Worm (Caenorhabditis elegans) whole organism, L4 larva: ENCODE measurements around the gene B0496.1.

ENCODE experiments used
- F10B5.3 ChIP-seq: sonication (generic microtip); optimal IDR thresholded peaks from 2 replicates; lab custom pipeline; 2016; ENCODE audit warnings: mild to moderate bottlenecking, missing genetic modification characterization, missing compliant biosample characterization
- F26F4.8 ChIP-seq: fragments of 200-800 bp; sonication (Bioruptor generic); conservative IDR thresholded peaks from 2 replicates; pipeline ENCODE4 v1.3.6; 2022; ENCODE audit warnings: missing genetic modification characterization, missing compliant biosample characterization
- F37D6.2 ChIP-seq: sonication (generic microtip); optimal IDR thresholded peaks from 2 replicates; lab custom pipeline; 2016; ENCODE audit warnings: mild to moderate bottlenecking, missing genetic modification characterization, missing compliant biosample characterization
- R02D3.7 ChIP-seq: fragments of 150-350 bp; sonication (generic microtip); optimal IDR thresholded peaks from 3 replicates; lab custom pipeline; 2014; ENCODE audit warnings: missing biosample characterization, missing genetic modification characterization
- T20F7.1 ChIP-seq: fragments of 200-800 bp; sonication (Bioruptor generic); optimal IDR thresholded peaks from 2 replicates; lab custom pipeline; 2018; ENCODE audit warnings: mild to moderate bottlenecking, missing genetic modification characterization, missing compliant biosample characterization
- T26A8.4 ChIP-seq: fragments of 200-800 bp; sonication (Bioruptor generic); IDR thresholded peaks from 2 replicates; pipeline ENCODE4 v1.3.6; 2022; ENCODE audit warnings: missing genetic modification characterization, missing compliant biosample characterization
- Y48G9A.11 ChIP-seq: fragments of 200-800 bp; sonication (Bioruptor generic); IDR thresholded peaks from 2 replicates; pipeline ENCODE4 v1.3.6; 2022; ENCODE audit warnings: missing genetic modification reagents, missing genetic modification characterization, missing compliant biosample characterization
- arid-1 ChIP-seq: fragments of 200-800 bp; sonication (Bioruptor generic); conservative IDR thresholded peaks from 2 replicates; pipeline ENCODE4 v1.3.6; 2022; ENCODE audit warnings: missing genetic modification reagents, missing genetic modification characterization, missing compliant biosample characterization
- attf-4 ChIP-seq: sonication (generic microtip); optimal IDR thresholded peaks from 3 replicates; lab custom pipeline; 2017; ENCODE audit warnings: missing biosample characterization, missing genetic modification characterization
- ceh-28 ChIP-seq: fragments of 150-350 bp; optimal IDR thresholded peaks from 2 replicates; lab custom pipeline; 2014; ENCODE audit warnings: missing biosample characterization, missing genetic modification reagents, missing genetic modification characterization
- ceh-44 ChIP-seq: fragments of 200-800 bp; sonication (Bioruptor generic); IDR thresholded peaks from 2 replicates; pipeline ENCODE4 v1.3.6; 2022; ENCODE audit warnings: missing genetic modification reagents, missing genetic modification characterization, missing compliant biosample characterization
- cey-2 ChIP-seq: sonication (generic microtip); optimal IDR thresholded peaks from 3 replicates; lab custom pipeline; 2017; ENCODE audit warnings: missing genetic modification characterization, mild to moderate bottlenecking, missing compliant biosample characterization, antibody characterized with exemption, borderline replicate concordance; ENCODE audit not compliant: insufficient read depth
- ctbp-1 ChIP-seq: fragments of 200-800 bp; sonication (Bioruptor generic); IDR thresholded peaks from 2 replicates; pipeline ENCODE4 v1.3.6; 2022; ENCODE audit warnings: missing genetic modification reagents, missing genetic modification characterization, missing compliant biosample characterization
- daf-12 ChIP-seq: fragments of 150-350 bp; optimal IDR thresholded peaks from 2 replicates; lab custom pipeline; 2014; ENCODE audit warnings: missing biosample characterization, missing genetic modification reagents, missing genetic modification characterization
- daf-19 ChIP-seq: fragments of 200-800 bp; sonication (Bioruptor generic); conservative IDR thresholded peaks from 2 replicates; pipeline ENCODE4 v1.3.6; 2022; ENCODE audit warnings: missing genetic modification characterization, missing compliant biosample characterization
- daf-8 ChIP-seq: fragments of 200-800 bp; sonication (Bioruptor generic); IDR thresholded peaks from 2 replicates; pipeline ENCODE4 v1.3.6; 2022; ENCODE audit warnings: missing genetic modification characterization, missing compliant biosample characterization
- dmd-8 ChIP-seq: fragments of 200-800 bp; sonication (Bioruptor generic); IDR thresholded peaks from 2 replicates; pipeline ENCODE4 v1.3.6; 2022; ENCODE audit warnings: missing genetic modification characterization, missing compliant biosample characterization
- dpl-1 ChIP-seq: fragments of 150-350 bp; optimal IDR thresholded peaks from 2 replicates; lab custom pipeline; 2014; ENCODE audit warnings: missing biosample characterization, missing genetic modification reagents, missing genetic modification characterization
- dve-1 ChIP-seq: sonication (generic microtip); optimal IDR thresholded peaks from 2 replicates; lab custom pipeline; 2017; ENCODE audit warnings: antibody characterized with exemption, mild to moderate bottlenecking, missing genetic modification characterization, missing compliant biosample characterization; ENCODE audit not compliant: insufficient read depth
- egl-27 ChIP-seq: sonication (generic microtip); optimal IDR thresholded peaks from 3 replicates; lab custom pipeline; 2017; ENCODE audit warnings: missing biosample characterization, missing genetic modification reagents, missing genetic modification characterization
- fkh-10 ChIP-seq: fragments of 150-350 bp; optimal IDR thresholded peaks from 2 replicates; lab custom pipeline; 2014; ENCODE audit warnings: missing biosample characterization, missing genetic modification reagents, missing genetic modification characterization
- gei-8 ChIP-seq: fragments of 200-800 bp; sonication (Bioruptor generic); optimal IDR thresholded peaks from 2 replicates; lab custom pipeline; 2018; ENCODE audit warnings: mild to moderate bottlenecking, missing genetic modification characterization, missing compliant biosample characterization
- jun-1 ChIP-seq: fragments of 150-350 bp; optimal IDR thresholded peaks from 2 replicates; lab custom pipeline; 2014; ENCODE audit warnings: missing biosample characterization, missing genetic modification reagents, missing genetic modification characterization
- lin-1 ChIP-seq: fragments of 200-800 bp; sonication (Bioruptor generic); IDR thresholded peaks from 2 replicates; pipeline ENCODE4 v1.3.6; 2022; ENCODE audit warnings: missing genetic modification reagents, missing genetic modification characterization, missing compliant biosample characterization
- lin-13 ChIP-seq: fragments of 150-350 bp; optimal IDR thresholded peaks from 2 replicates; lab custom pipeline; 2014; ENCODE audit warnings: missing biosample characterization, missing genetic modification reagents, missing genetic modification characterization
- lin-29 ChIP-seq: fragments of 200-800 bp; sonication (Bioruptor generic); IDR thresholded peaks from 2 replicates; pipeline ENCODE4 v1.3.6; 2022; ENCODE audit warnings: missing genetic modification reagents, missing genetic modification characterization, missing compliant biosample characterization
- lin-39 ChIP-seq: fragments of 150-350 bp; optimal IDR thresholded peaks from 2 replicates; lab custom pipeline; 2014; ENCODE audit warnings: missing biosample characterization, missing genetic modification reagents, missing genetic modification characterization
- mdl-1 ChIP-seq, 2 experiments: fragments of 150-350 bp in 1 of 2; sonication (generic microtip) in 1 of 2; optimal IDR thresholded peaks; 2 replicates each; lab custom pipeline; 2014 to 2017; ENCODE audit warnings: missing biosample characterization in 2 of 2, missing genetic modification characterization in 2 of 2
- mep-1 ChIP-seq: fragments of 150-350 bp; sonication (generic microtip); optimal IDR thresholded peaks from 3 replicates; lab custom pipeline; 2014; ENCODE audit warnings: missing biosample characterization, missing genetic modification characterization
- mes-2 ChIP-seq: sonication (generic microtip); optimal IDR thresholded peaks from 2 replicates; lab custom pipeline; 2016; ENCODE audit warnings: missing genotype, mild to moderate bottlenecking, missing genetic modification characterization, missing compliant biosample characterization; ENCODE audit not compliant: poor library complexity, severe bottlenecking
- mxl-3 ChIP-seq: fragments of 200-800 bp; sonication (Bioruptor generic); optimal IDR thresholded peaks from 2 replicates; lab custom pipeline; 2018; ENCODE audit warnings: mild to moderate bottlenecking, missing genetic modification characterization, missing compliant biosample characterization
- nhr-102 ChIP-seq: sonication (generic microtip); optimal IDR thresholded peaks from 2 replicates; lab custom pipeline; 2016; ENCODE audit warnings: mild to moderate bottlenecking, missing genetic modification characterization, moderate library complexity, missing compliant biosample characterization
- nhr-11 ChIP-seq: fragments of 150-350 bp; optimal IDR thresholded peaks from 2 replicates; lab custom pipeline; 2014; ENCODE audit warnings: missing biosample characterization, missing genetic modification characterization
- nhr-111 ChIP-seq: fragments of 200-800 bp; sonication (Bioruptor generic); optimal IDR thresholded peaks from 2 replicates; lab custom pipeline; 2018; ENCODE audit warnings: mild to moderate bottlenecking, missing genetic modification characterization, missing compliant biosample characterization
- nhr-237 ChIP-seq: sonication (generic microtip); optimal IDR thresholded peaks from 2 replicates; lab custom pipeline; 2017; ENCODE audit warnings: missing biosample characterization, missing genetic modification characterization
- nhr-28 ChIP-seq: fragments of 150-350 bp; optimal IDR thresholded peaks from 2 replicates; lab custom pipeline; 2014; ENCODE audit warnings: missing biosample characterization, missing genetic modification characterization
- nhr-41 ChIP-seq: fragments of 200-800 bp; sonication (Bioruptor generic); IDR thresholded peaks from 2 replicates; pipeline ENCODE4 v1.3.6; 2022; ENCODE audit warnings: missing genetic modification reagents, missing genetic modification characterization, missing compliant biosample characterization
- nhr-42 ChIP-seq: fragments of 200-800 bp; sonication (Bioruptor generic); IDR thresholded peaks from 2 replicates; pipeline ENCODE4 v1.3.6; 2022; ENCODE audit warnings: missing genetic modification characterization, missing compliant biosample characterization
- nhr-48 ChIP-seq: sonication (generic microtip); optimal IDR thresholded peaks from 2 replicates; lab custom pipeline; 2016; ENCODE audit warnings: mild to moderate bottlenecking, missing genetic modification characterization, missing compliant biosample characterization
- nhr-6 ChIP-seq: fragments of 150-350 bp; optimal IDR thresholded peaks from 2 replicates; lab custom pipeline; 2014; ENCODE audit warnings: missing biosample characterization, missing genetic modification characterization
- pha-4 ChIP-seq, 2 experiments: fragments of 150-350 bp in 1 of 2; fragments of 200-800 bp in 1 of 2; sonication (Bioruptor generic) in 1 of 2; IDR thresholded peaks in 1 of 2; optimal IDR thresholded peaks in 1 of 2; 2 replicates each; pipeline versions ENCODE4 v1.3.6 to Lab custom; 2014 to 2022; ENCODE audit warnings: missing genetic modification characterization in 2 of 2, missing genetic modification reagents in 2 of 2, missing biosample characterization in 1 of 2, missing compliant biosample characterization in 1 of 2
- rbr-2 ChIP-seq: sonication (generic microtip); optimal IDR thresholded peaks from 2 replicates; lab custom pipeline; 2016; ENCODE audit warnings: missing genotype, missing genetic modification characterization, missing compliant biosample characterization
- saeg-2 ChIP-seq: fragments of 200-800 bp; sonication (Bioruptor generic); IDR thresholded peaks from 2 replicates; pipeline ENCODE4 v1.3.6; 2022; ENCODE audit warnings: missing genetic modification reagents, missing genetic modification characterization, missing compliant biosample characterization
- sdz-12 ChIP-seq: fragments of 200-800 bp; sonication (Bioruptor generic); optimal IDR thresholded peaks from 2 replicates; lab custom pipeline; 2018; ENCODE audit warnings: mild to moderate bottlenecking, missing genetic modification characterization, missing compliant biosample characterization
- set-16 ChIP-seq: fragments of 200-800 bp; sonication (Bioruptor generic); IDR thresholded peaks from 2 replicates; pipeline ENCODE4 v1.3.6; 2022; ENCODE audit warnings: missing genetic modification reagents, missing genetic modification characterization, missing compliant biosample characterization
- skn-1 ChIP-seq: fragments of 150-350 bp; optimal IDR thresholded peaks from 2 replicates; lab custom pipeline; 2014; ENCODE audit warnings: missing biosample characterization, missing genetic modification characterization
- spr-3 ChIP-seq: fragments of 200-800 bp; sonication (Bioruptor generic); optimal IDR thresholded peaks from 2 replicates; lab custom pipeline; 2018; ENCODE audit warnings: mild to moderate bottlenecking, missing genetic modification characterization, missing compliant biosample characterization
- tag-97 ChIP-seq: fragments of 200-800 bp; sonication (Bioruptor generic); IDR thresholded peaks from 2 replicates; pipeline ENCODE4 v1.3.6; 2022; ENCODE audit warnings: missing genetic modification characterization, missing compliant biosample characterization
- tra-1 ChIP-seq: fragments of 200-800 bp; sonication (Bioruptor generic); IDR thresholded peaks from 2 replicates; pipeline ENCODE4 v1.3.6; 2022; ENCODE audit warnings: missing genetic modification reagents, missing genetic modification characterization, missing compliant biosample characterization
- zfp-2 ChIP-seq: sonication (generic microtip); optimal IDR thresholded peaks from 2 replicates; lab custom pipeline; 2016; ENCODE audit warnings: mild to moderate bottlenecking, missing genetic modification characterization, missing compliant biosample characterization
- zfp-3 ChIP-seq: fragments of 200-800 bp; sonication (Bioruptor generic); conservative IDR thresholded peaks from 2 replicates; pipeline ENCODE4 v1.3.6; 2022; ENCODE audit warnings: missing genetic modification reagents, missing genetic modification characterization, missing compliant biosample characterization
- zip-2 ChIP-seq: fragments of 150-350 bp; optimal IDR thresholded peaks from 2 replicates; lab custom pipeline; 2014; ENCODE audit warnings: missing biosample characterization, missing genetic modification characterization

The B0496.1 gene

DNA sequence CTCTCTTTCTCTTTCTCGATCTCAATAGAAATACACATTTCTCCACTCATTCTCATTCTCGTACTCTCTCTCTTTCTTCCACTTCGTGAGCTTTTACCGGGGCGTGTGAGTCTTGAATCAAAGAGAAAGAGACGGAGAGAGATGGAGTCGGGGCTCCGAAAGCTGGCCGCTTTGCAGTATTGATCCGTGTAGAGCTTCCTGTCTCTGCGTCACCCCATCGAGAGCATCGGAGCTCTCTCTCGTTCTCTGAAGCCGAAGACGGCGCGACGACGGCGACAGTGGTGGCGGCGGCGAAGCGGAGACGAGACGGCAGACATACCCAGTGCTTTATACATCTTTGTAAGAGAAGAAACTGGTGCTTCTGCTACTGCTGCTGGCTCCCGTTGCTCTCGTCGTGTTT is 44.0 kb upstream of the B0496.1 start (continued):
- no peak for TF ChIP-seq lin-13 (GFP tag; lab: Kevin White, UChicago)
- no peak for TF ChIP-seq spr-3
- TF ChIP-seq arid-1 = no peak
- TF ChIP-seq tra-1 (GFP tag; lab: Robert Waterston, UW) = peak; percentile 47; the same call in 1 of the 2 replicates
- peak; percentile 94 for TF ChIP-seq F37D6.2 (tag; lab: Kevin White, UChicago)
- TF ChIP-seq T20F7.1 (GFP tag; lab: Kevin White, UChicago) = no peak
- TF ChIP-seq F26F4.8 (GFP tag; lab: Robert Waterston, UW) = no peak
- no peak for TF ChIP-seq nhr-48 (tag; lab: Kevin White, UChicago)
- no peak for TF ChIP-seq attf-4 (tag; lab: Kevin White, UChicago)
- TF ChIP-seq nhr-111 (GFP tag; lab: Kevin White, UChicago) = no peak
- TF ChIP-seq R02D3.7 (tag; lab: Kevin White, UChicago) = no peak
- TF ChIP-seq skn-1 = no peak
- peak in 1 of 2 experiments; percentile 35 for TF ChIP-seq mdl-1 (tag; optimal IDR thresholded peaks at IDR 0.05; lab: Kevin White, UChicago)
- TF ChIP-seq saeg-2 (GFP tag; lab: Robert Waterston, UW) = no peak
- no peak for TF ChIP-seq pha-4 (GFP tag; IDR thresholded peaks at IDR 0.05; lab: Robert Waterston, UW)
- no peak for TF ChIP-seq pha-4 (tag; optimal IDR thresholded peaks at IDR 0.05; lab: Kevin White, UChicago)
- TF ChIP-seq dmd-8 = no peak
- no peak for TF ChIP-seq Y48G9A.11 (GFP tag; lab: Robert Waterston, UW)
- peak; percentile 5 for TF ChIP-seq dpl-1 (GFP tag; lab: Kevin White, UChicago)
- peak; percentile 97 for TF ChIP-seq set-16 (GFP tag; lab: Robert Waterston, UW)
- no peak for TF ChIP-seq zfp-2 (tag; lab: Kevin White, UChicago)
- no peak for TF ChIP-seq jun-1 (tag; lab: Kevin White, UChicago)
- no peak for TF ChIP-seq daf-8 (GFP tag; lab: Robert Waterston, UW)
- no peak for TF ChIP-seq F10B5.3 (tag; lab: Kevin White, UChicago)
- no peak for TF ChIP-seq nhr-42
- TF ChIP-seq ceh-28 (tag; lab: Kevin White, UChicago) = peak; percentile 56
- TF ChIP-seq nhr-237 (tag; lab: Kevin White, UChicago) = no peak
- no peak for TF ChIP-seq lin-1 (GFP tag; lab: Robert Waterston, UW)
- no peak for TF ChIP-seq egl-27
- no peak for TF ChIP-seq gei-8 (GFP tag; lab: Kevin White, UChicago)
- no peak for TF ChIP-seq nhr-102 (tag; lab: Kevin White, UChicago)
- TF ChIP-seq mxl-3 = no peak
- TF ChIP-seq nhr-28 = no peak
- peak; percentile 89 for TF ChIP-seq rbr-2 (tag; lab: Kevin White, UChicago)
- no peak for TF ChIP-seq lin-29 (GFP tag; lab: Robert Waterston, UW)
- TF ChIP-seq nhr-41 (GFP tag; lab: Robert Waterston, UW) = no peak
- TF ChIP-seq zip-2 (tag; lab: Kevin White, UChicago) = no peak
- TF ChIP-seq daf-19 (GFP tag; lab: Robert Waterston, UW) = no peak
- no peak for TF ChIP-seq zfp-3 (GFP tag; lab: Robert Waterston, UW)
- no peak for TF ChIP-seq nhr-6
- no peak for TF ChIP-seq lin-39 (tag; lab: Kevin White, UChicago)
- TF ChIP-seq ceh-44 (GFP tag; lab: Robert Waterston, UW) = no peak
- peak; percentile 77 for TF ChIP-seq nhr-11 (tag; lab: Kevin White, UChicago)
- no peak for TF ChIP-seq tag-97 (GFP tag; lab: Robert Waterston, UW)
- TF ChIP-seq T26A8.4 = no peak
- TF ChIP-seq sdz-12 (GFP tag; lab: Kevin White, UChicago) = no peak
- no peak for TF ChIP-seq daf-12 (tag; lab: Kevin White, UChicago)
- peak; percentile 15 for TF ChIP-seq mes-2 (tag; lab: Kevin White, UChicago)
- TF ChIP-seq fkh-10 (GFP tag; lab: Kevin White, UChicago) = peak; percentile 97
- TF ChIP-seq dve-1 (tag; lab: Kevin White, UChicago) = no peak
- TF ChIP-seq ctbp-1 (GFP tag; lab: Robert Waterston, UW) = peak; percentile 88
- TF ChIP-seq cey-2 (tag; lab: Kevin White, UChicago) = no peak
- TF ChIP-seq mep-1 (tag; lab: Kevin White, UChicago) = peak; percentile 76
